Fruit fly (Drosophila melanogaster) whole organism, embryonic: ENCODE measurements around the gene CG43245.

Experiments used
- C15 ChIP-seq: fragments of 200-800 bp; sonication (Bioruptor generic); IDR thresholded peaks from 3 replicates; pipeline ENCODE4 v1.3.6; 2022; ENCODE audit warnings: missing biosample characterization, missing genetic modification characterization
- CG10147 ChIP-seq: fragments of 200-800 bp; sonication (Bioruptor generic); optimal IDR thresholded peaks from 2 replicates; lab custom pipeline; 2019; ENCODE audit warnings: missing biosample characterization, mild to moderate bottlenecking, missing genetic modification characterization, moderate library complexity
- CG10267 ChIP-seq: fragments of 200-800 bp; sonication (Bioruptor generic); optimal IDR thresholded peaks from 2 replicates; lab custom pipeline; 2018; ENCODE audit warnings: missing biosample characterization, mild to moderate bottlenecking, missing genetic modification characterization, moderate library complexity
- CG11093 ChIP-seq: fragments of 200-800 bp; sonication (Bioruptor generic); IDR thresholded peaks from 3 replicates; pipeline ENCODE4 v1.3.6; 2022; ENCODE audit warnings: missing biosample characterization, missing genetic modification characterization
- CG11456 ChIP-seq: fragments of 200-800 bp; sonication (Bioruptor generic); IDR thresholded peaks from 3 replicates; pipeline ENCODE4 v1.3.6; 2022; ENCODE audit warnings: missing biosample characterization, missing genetic modification characterization
- CG11504 ChIP-seq: fragments of 200-800 bp; sonication (Bioruptor generic); optimal IDR thresholded peaks from 3 replicates; lab custom pipeline; 2019; ENCODE audit warnings: missing biosample characterization, mild to moderate bottlenecking, missing genetic modification characterization, moderate library complexity
- CG11723 ChIP-seq: fragments of 200-800 bp; sonication (Bioruptor generic); optimal IDR thresholded peaks from 2 replicates; lab custom pipeline; 2017; ENCODE audit warnings: missing biosample characterization, mild to moderate bottlenecking, missing genetic modification characterization
- CG1233 ChIP-seq: fragments of 200-800 bp; sonication (Bioruptor generic); optimal IDR thresholded peaks from 4 replicates; lab custom pipeline; 2018; ENCODE audit warnings: missing biosample characterization, mild to moderate bottlenecking, missing genetic modification characterization
- CG15601 ChIP-seq: fragments of 200-800 bp; sonication (Bioruptor generic); optimal IDR thresholded peaks from 3 replicates; lab custom pipeline; 2019; ENCODE audit warnings: missing biosample characterization, mild to moderate bottlenecking, missing genetic modification characterization, moderate library complexity
- CG1603 ChIP-seq: fragments of 200-800 bp; sonication (Bioruptor generic); optimal IDR thresholded peaks from 2 replicates; lab custom pipeline; 2019; ENCODE audit warnings: missing biosample characterization, mild to moderate bottlenecking, missing genetic modification characterization, moderate library complexity
- CG16863 ChIP-seq: fragments of 200-800 bp; sonication (Bioruptor generic); optimal IDR thresholded peaks from 3 replicates; lab custom pipeline; 2016; ENCODE audit warnings: missing biosample characterization, missing genetic modification characterization
- CG17829 ChIP-seq: fragments of 200-800 bp; optimal IDR thresholded peaks from 2 replicates; lab custom pipeline; 2019; ENCODE audit warnings: missing biosample characterization, mild to moderate bottlenecking, missing genetic modification characterization, moderate library complexity
- CG2199 ChIP-seq: fragments of 200-800 bp; sonication (Bioruptor generic); IDR thresholded peaks from 3 replicates; pipeline ENCODE4 v1.3.6; 2022; ENCODE audit warnings: missing biosample characterization, missing genetic modification characterization
- CG3065 ChIP-seq: fragments of 200-800 bp; sonication (Bioruptor generic); optimal IDR thresholded peaks from 2 replicates; lab custom pipeline; 2016; ENCODE audit warnings: missing biosample characterization, missing genetic modification characterization
- CG3407 ChIP-seq: fragments of 200-800 bp; sonication (Bioruptor generic); optimal IDR thresholded peaks from 2 replicates; lab custom pipeline; 2018; ENCODE audit warnings: missing biosample characterization, mild to moderate bottlenecking, missing genetic modification characterization
- CG3838 ChIP-seq: fragments of 200-800 bp; sonication (Bioruptor generic); optimal IDR thresholded peaks from 3 replicates; lab custom pipeline; 2016; ENCODE audit warnings: missing biosample characterization, missing genetic modification characterization
- CG4404 ChIP-seq: fragments of 200-800 bp; sonication (Bioruptor generic); IDR thresholded peaks from 2 replicates; pipeline ENCODE4 v1.3.6; 2022; ENCODE audit warnings: missing biosample characterization, missing genetic modification characterization
- CG4820 ChIP-seq: fragments of 200-800 bp; sonication (Bioruptor generic); optimal IDR thresholded peaks from 3 replicates; lab custom pipeline; 2016; ENCODE audit warnings: missing biosample characterization, missing genetic modification characterization
- CG4854 ChIP-seq: fragments of 200-800 bp; sonication (Bioruptor generic); optimal IDR thresholded peaks from 2 replicates; lab custom pipeline; 2016; ENCODE audit warnings: missing biosample characterization, missing genetic modification characterization, inconsistent platforms
- CG5180 ChIP-seq: fragments of 200-800 bp; sonication (Bioruptor generic); optimal IDR thresholded peaks from 3 replicates; lab custom pipeline; 2017; ENCODE audit warnings: missing biosample characterization, missing genetic modification characterization, mild to moderate bottlenecking, moderate library complexity, missing genetic modification reagents
- CG5245 ChIP-seq: fragments of 200-800 bp; sonication (Bioruptor generic); optimal IDR thresholded peaks from 3 replicates; lab custom pipeline; 2016; ENCODE audit warnings: missing biosample characterization, missing genetic modification characterization
- CG6683 ChIP-seq: fragments of 200-800 bp; sonication (Bioruptor generic); optimal IDR thresholded peaks from 2 replicates; lab custom pipeline; 2017; ENCODE audit warnings: missing biosample characterization, mild to moderate bottlenecking, missing genetic modification characterization, missing genetic modification reagents
- CG8281 ChIP-seq: fragments of 200-800 bp; sonication (Bioruptor generic); optimal IDR thresholded peaks from 2 replicates; lab custom pipeline; 2018; ENCODE audit warnings: missing biosample characterization, mild to moderate bottlenecking, missing genetic modification characterization, moderate library complexity
- D19A ChIP-seq: fragments of 200-800 bp; optimal IDR thresholded peaks from 3 replicates; lab custom pipeline; 2019; ENCODE audit warnings: missing biosample characterization, mild to moderate bottlenecking, missing genetic modification characterization, moderate library complexity
- Drgx ChIP-seq: fragments of 200-800 bp; sonication (Bioruptor generic); IDR thresholded peaks from 2 replicates; pipeline ENCODE4 v1.3.6; 2022; ENCODE audit warnings: missing biosample characterization, missing genetic modification characterization
- Hand ChIP-seq: fragments of 200-800 bp; sonication (Bioruptor generic); optimal IDR thresholded peaks from 2 replicates; lab custom pipeline; 2017; ENCODE audit warnings: mild to moderate bottlenecking, missing biosample characterization, missing genetic modification reagents, missing genetic modification characterization
- HmgZ ChIP-seq: fragments of 200-800 bp; sonication (Bioruptor generic); optimal IDR thresholded peaks from 2 replicates; lab custom pipeline; 2018; ENCODE audit warnings: missing biosample characterization, mild to moderate bottlenecking, missing genetic modification characterization
- Med ChIP-seq: fragments of 200-800 bp; sonication (Bioruptor generic); peaks from one replicate; lab custom pipeline; 2016; ENCODE audit warnings: missing biosample characterization, missing genetic modification characterization, mild to moderate bottlenecking, inconsistent platforms, moderate library complexity
- NK7.1 ChIP-seq: fragments of 200-800 bp; sonication (Bioruptor generic); optimal IDR thresholded peaks from 3 replicates; lab custom pipeline; 2016; ENCODE audit warnings: missing biosample characterization, missing genetic modification characterization
- bcd ChIP-seq: fragments of 200-800 bp; sonication (Bioruptor generic); optimal IDR thresholded peaks from 2 replicates; lab custom pipeline; 2017; ENCODE audit warnings: missing biosample characterization, mild to moderate bottlenecking, missing genetic modification characterization
- bsh ChIP-seq, 2 experiments: fragments of 200-800 bp; sonication (Bioruptor generic); optimal IDR thresholded peaks; 2 replicates each; lab custom pipeline; 2017 to 2018; ENCODE audit warnings: mild to moderate bottlenecking in 2 of 2, missing biosample characterization in 2 of 2, missing genetic modification characterization in 2 of 2, moderate library complexity in 1 of 2
- cg ChIP-seq: fragments of 200-800 bp; sonication (Bioruptor generic); optimal IDR thresholded peaks from 3 replicates; lab custom pipeline; 2019; ENCODE audit warnings: missing biosample characterization, mild to moderate bottlenecking, missing genetic modification characterization, moderate library complexity
- chinmo ChIP-seq: fragments of 200-800 bp; sonication (Bioruptor generic); IDR thresholded peaks from 4 replicates; pipeline ENCODE4 v1.3.6; 2022; ENCODE audit warnings: missing biosample characterization, missing genetic modification characterization; ENCODE audit not compliant: partially characterized antibody
- crol ChIP-seq: fragments of 200-800 bp; sonication (Bioruptor generic); IDR thresholded peaks from 2 replicates; pipeline ENCODE4 v1.3.6; 2022; ENCODE audit warnings: missing biosample characterization, missing genetic modification characterization
- eve ChIP-seq, 2 experiments: fragments of >200 bp; optimal IDR thresholded peaks; 2 replicates each; lab custom pipeline; 2017; ENCODE audit warnings: missing biosample characterization in 2 of 2, missing genetic modification characterization in 2 of 2
- lilli ChIP-seq: fragments of 200-800 bp; sonication (Bioruptor generic); optimal IDR thresholded peaks from 3 replicates; lab custom pipeline; 2016; ENCODE audit warnings: missing biosample characterization, missing genetic modification characterization
- oc ChIP-seq: fragments of 200-800 bp; sonication (Bioruptor generic); optimal IDR thresholded peaks from 2 replicates; lab custom pipeline; 2018; ENCODE audit warnings: missing biosample characterization, mild to moderate bottlenecking, missing genetic modification characterization, moderate library complexity
- pzg ChIP-seq: fragments of 200-800 bp; sonication (Bioruptor generic); optimal IDR thresholded peaks from 3 replicates; lab custom pipeline; 2018; ENCODE audit warnings: missing biosample characterization, mild to moderate bottlenecking, missing genetic modification characterization, moderate library complexity
- ranshi ChIP-seq: fragments of 200-800 bp; sonication (Bioruptor generic); IDR thresholded peaks from 2 replicates; pipeline ENCODE4 v1.3.6; 2022; ENCODE audit warnings: missing biosample characterization, missing genetic modification characterization
- rib ChIP-seq: fragments of 200-800 bp; sonication (Bioruptor generic); IDR thresholded peaks from 2 replicates; pipeline ENCODE4 v1.3.6; 2022; ENCODE audit warnings: missing biosample characterization, missing genetic modification characterization
- sens ChIP-seq: fragments of 200-800 bp; sonication (Bioruptor generic); peaks from one replicate; lab custom pipeline; 2016; ENCODE audit warnings: missing biosample characterization, missing genetic modification characterization
- sima ChIP-seq: fragments of 200-800 bp; sonication (Bioruptor generic); optimal IDR thresholded peaks from 2 replicates; lab custom pipeline; 2016; ENCODE audit warnings: missing biosample characterization, missing genetic modification characterization
- slbo ChIP-seq: fragments of 200-800 bp; sonication (Bioruptor generic); IDR thresholded peaks from 2 replicates; pipeline ENCODE4 v1.3.6; 2022; ENCODE audit warnings: missing biosample characterization, missing genetic modification characterization
- stc ChIP-seq: fragments of 200-800 bp; sonication (Bioruptor generic); IDR thresholded peaks from 2 replicates; pipeline ENCODE4 v1.3.6; 2022; ENCODE audit warnings: missing biosample characterization, missing genetic modification characterization
- ttk ChIP-seq: fragments of 200-800 bp; sonication (Bioruptor generic); IDR thresholded peaks from 2 replicates; pipeline ENCODE4 v2.1.2; 2022; ENCODE audit warnings: missing biosample characterization, missing genetic modification characterization
- vvl ChIP-seq: fragments of 200-800 bp; sonication (Bioruptor generic); IDR thresholded peaks from 2 replicates; pipeline ENCODE4 v1.3.6; 2022; ENCODE audit warnings: missing biosample characterization, missing genetic modification characterization
- z ChIP-seq: fragments of 200-800 bp; sonication (Bioruptor generic); IDR thresholded peaks from 3 replicates; pipeline ENCODE4 v1.3.6; 2022; ENCODE audit warnings: missing biosample characterization, missing genetic modification characterization
- zf30C ChIP-seq: fragments of 200-800 bp; sonication (Bioruptor generic); optimal IDR thresholded peaks from 3 replicates; lab custom pipeline; 2018; ENCODE audit warnings: missing biosample characterization, mild to moderate bottlenecking, missing genetic modification characterization

Gene CG43245

DNA sequence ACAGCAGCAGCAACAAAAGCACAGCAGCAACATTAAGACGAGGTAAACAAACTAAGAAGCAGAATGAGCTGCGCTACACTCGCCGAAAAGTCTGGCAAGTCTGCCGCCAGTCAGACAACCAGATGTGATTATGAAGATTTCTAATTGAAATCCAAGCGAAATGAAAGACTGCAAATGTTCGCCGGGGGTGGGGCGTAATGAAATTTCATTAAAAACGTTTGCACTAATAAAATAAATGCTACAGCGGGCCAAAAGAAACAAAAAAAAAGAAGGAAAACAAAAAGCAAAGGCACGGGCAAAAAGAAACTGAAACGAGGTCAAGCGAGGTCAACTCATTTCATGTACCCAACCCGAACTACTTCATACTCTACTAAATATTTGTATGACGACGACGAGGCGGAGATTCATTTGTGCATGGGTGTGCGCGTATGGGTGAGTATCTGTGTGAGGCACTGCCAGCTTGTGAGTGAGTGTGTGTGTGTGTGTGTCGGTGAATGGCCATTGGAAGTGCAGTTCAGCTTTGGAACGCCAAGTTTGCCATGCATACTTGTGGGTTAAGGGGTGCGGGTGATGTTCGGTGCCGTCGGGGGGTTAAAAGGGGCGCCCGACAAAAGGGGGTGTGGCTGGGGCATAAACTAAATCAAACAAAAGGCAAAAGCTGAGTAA lies 5.1 kb upstream of the CG43245 start (continued):
- TF ChIP-seq CG11504 (tag; lab: Kevin White, UChicago) (peak; percentile 6), vvl (GFP tag; lab: Robert Waterston, UW) (peak; percentile 17; the same call in 1 of the 2 replicates), D19A (peak; percentile 89), cg (GFP tag; lab: Kevin White, UChicago) (peak; percentile 85), chinmo (GFP tag; lab: Robert Waterston, UW) (0 out of 4 replicates have a peak, but pooled peaks have one; percentile 31), Drgx (peak; percentile 6; the same call in 1 of the 2 replicates), CG3838 (GFP tag; lab: Kevin White, UChicago) (peak; percentile 46), CG8281 (tag; lab: Kevin White, UChicago) (no peak), CG5180 (peak; percentile 60), CG1233 (no peak), crol (GFP tag; lab: Robert Waterston, UW) (peak; percentile 95), eve (GFP tag; optimal IDR thresholded peaks at IDR 0.05; lab: Kevin White, UChicago) (no peak), z (GFP tag; lab: Robert Waterston, UW) (peak; percentile 64; the same call in 1 of the 3 replicates), CG3065 (GFP tag; lab: Kevin White, UChicago) (peak; percentile 9), CG6683 (GFP tag; lab: Kevin White, UChicago) (no peak), sens (peak; percentile 85), Med (peak; percentile 9), zf30C (peak; percentile 27), lilli (GFP tag; lab: Kevin White, UChicago) (no peak), CG17829 (tag; lab: Kevin White, UChicago) (no peak), stc (GFP tag; lab: Robert Waterston, UW) (no peak), ttk (GFP tag; lab: Robert Waterston, UW) (0 out of 2 replicates have a peak, but pooled peaks have one; percentile 3), rib (GFP tag; lab: Robert Waterston, UW) (0 out of 2 replicates have a peak, but pooled peaks have one; percentile 55), CG11723 (GFP tag; lab: Kevin White, UChicago) (no peak), slbo (GFP tag; lab: Robert Waterston, UW) (no peak), CG15601 (tag; lab: Kevin White, UChicago) (no peak), CG5245 (GFP tag; lab: Kevin White, UChicago) (peak; percentile 46), C15 (GFP tag; lab: Robert Waterston, UW) (no peak), CG2199 (peak; percentile 64; the same call in 2 of the 3 replicates), pzg (GFP tag; lab: Kevin White, UChicago) (no peak), CG11456 (GFP tag; lab: Robert Waterston, UW) (0 out of 3 replicates have a peak, but pooled peaks have one; percentile 33), oc (tag; lab: Kevin White, UChicago) (peak; percentile 14), sima (GFP tag; lab: Kevin White, UChicago) (no peak), ranshi (GFP tag; lab: Robert Waterston, UW) (0 out of 2 replicates have a peak, but pooled peaks have one; percentile 14)

DNA sequence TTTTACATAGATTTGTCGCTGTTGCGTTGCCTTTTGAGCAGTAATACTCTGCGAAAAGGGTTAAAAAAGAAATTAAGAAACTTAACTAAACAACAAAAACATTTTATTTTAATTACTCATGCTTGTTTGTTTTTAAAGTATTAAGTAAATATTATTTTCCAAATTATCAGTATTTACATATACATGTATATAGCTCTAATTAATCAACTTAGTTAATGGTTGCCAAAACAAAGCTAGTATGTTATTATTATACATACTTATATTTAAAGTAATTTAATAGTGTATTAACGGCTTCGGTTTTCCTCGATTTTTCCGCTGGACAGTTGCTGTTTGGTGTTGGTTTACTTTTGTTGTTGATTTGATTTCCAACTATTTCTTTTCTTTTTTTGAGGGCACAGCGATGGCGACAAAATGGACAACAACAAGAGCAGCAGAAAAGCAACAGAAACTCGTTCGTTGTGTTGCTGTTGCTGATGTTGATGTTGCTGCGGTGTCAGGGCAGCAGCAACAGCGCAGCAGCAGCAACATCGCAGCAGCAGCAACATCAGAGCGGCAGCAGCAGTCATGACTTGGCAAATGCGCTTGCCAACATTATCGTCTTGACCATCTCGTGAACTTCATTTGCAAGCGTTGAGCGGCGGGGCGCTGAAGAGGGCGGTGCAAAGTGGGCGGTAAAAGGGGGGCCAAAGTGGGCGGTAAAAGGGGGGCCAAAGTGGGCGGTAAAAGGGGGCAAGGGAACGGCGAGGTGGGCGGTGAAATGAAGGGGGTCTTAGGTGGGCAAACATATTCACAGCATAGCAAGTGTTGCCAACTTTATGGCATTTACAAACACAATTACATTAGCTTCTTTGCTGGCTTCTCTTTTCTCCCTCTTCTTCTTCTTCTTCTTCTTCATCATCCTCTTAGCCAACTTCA lies 4.3 kb upstream of the CG43245 start:
- peak; percentile 55 for TF ChIP-seq CG10267 (tag; lab: Kevin White, UChicago)
- TF ChIP-seq C15 (GFP tag; lab: Robert Waterston, UW) = no peak
- TF ChIP-seq CG4404 (GFP tag; lab: Robert Waterston, UW) = no peak
- no peak for TF ChIP-seq CG3407 (GFP tag; lab: Kevin White, UChicago)
- no peak for TF ChIP-seq CG11093 (GFP tag; lab: Robert Waterston, UW)
- no peak for TF ChIP-seq CG10147 (GFP tag; lab: Kevin White, UChicago)
- TF ChIP-seq bcd = peak; percentile 17
- TF ChIP-seq CG17829 (tag; lab: Kevin White, UChicago) = peak; percentile 71
- TF ChIP-seq bsh (GFP tag; optimal IDR thresholded peaks at IDR 0.05; lab: Kevin White, UChicago) = peak; percentile 28 to 63
- TF ChIP-seq CG1603 (tag; lab: Kevin White, UChicago) = no peak
- no peak for TF ChIP-seq NK7.1 (GFP tag; lab: Kevin White, UChicago)
- no peak for TF ChIP-seq Hand (GFP tag; lab: Kevin White, UChicago)
- no peak for TF ChIP-seq CG4854 (GFP tag; lab: Kevin White, UChicago)
- no peak for TF ChIP-seq HmgZ (tag; lab: Kevin White, UChicago)
- no peak for TF ChIP-seq CG16863
- TF ChIP-seq CG4820 (GFP tag; lab: Kevin White, UChicago) = no peak
